Fruit fly (Drosophila melanogaster) whole organism, embryonic: Measurements from ENCODE around the gene Phb1.

Source experiments
- Ada2b ChIP-seq: fragments of 200-800 bp; sonication (Bioruptor generic); IDR thresholded peaks from 2 replicates; pipeline ENCODE4 v1.3.6; 2022; ENCODE audit warnings: missing biosample characterization, missing genetic modification characterization
- Blimp-1 ChIP-seq: fragments of 200-800 bp; sonication (Bioruptor generic); optimal IDR thresholded peaks from 3 replicates; lab custom pipeline; 2018; ENCODE audit warnings: missing biosample characterization, missing genetic modification characterization, mild to moderate bottlenecking, moderate library complexity, missing genetic modification reagents
- CG10274 ChIP-seq: fragments of 200-800 bp; sonication (Bioruptor generic); optimal IDR thresholded peaks from 3 replicates; lab custom pipeline; 2017; ENCODE audit warnings: missing biosample characterization, mild to moderate bottlenecking, missing genetic modification characterization
- CG11504 ChIP-seq: fragments of 200-800 bp; sonication (Bioruptor generic); optimal IDR thresholded peaks from 3 replicates; lab custom pipeline; 2019; ENCODE audit warnings: missing biosample characterization, mild to moderate bottlenecking, missing genetic modification characterization, moderate library complexity
- CG8089 ChIP-seq: fragments of 200-800 bp; sonication (Bioruptor generic); optimal IDR thresholded peaks from 3 replicates; lab custom pipeline; 2016; ENCODE audit warnings: missing biosample characterization, missing genetic modification characterization
- CG9609 ChIP-seq: fragments of 200-800 bp; sonication (Bioruptor generic); optimal IDR thresholded peaks from 3 replicates; lab custom pipeline; 2016; ENCODE audit warnings: missing biosample characterization, missing genetic modification characterization
- CG9817 ChIP-seq: fragments of 200-800 bp; sonication (Bioruptor generic); optimal IDR thresholded peaks from 2 replicates; lab custom pipeline; 2018; ENCODE audit warnings: missing biosample characterization, mild to moderate bottlenecking, missing genetic modification characterization, moderate library complexity
- CG9876 ChIP-seq: fragments of 200-800 bp; sonication (Bioruptor generic); optimal IDR thresholded peaks from 2 replicates; lab custom pipeline; 2016; ENCODE audit warnings: missing biosample characterization, missing genetic modification characterization
- Dref ChIP-seq: fragments of 200-800 bp; sonication (Bioruptor generic); IDR thresholded peaks from 2 replicates; pipeline ENCODE4 v1.3.6; 2022; ENCODE audit warnings: missing biosample characterization, missing genetic modification characterization
- Ets65A ChIP-seq: fragments of 200-800 bp; sonication (Bioruptor generic); peaks from one replicate; lab custom pipeline; 2016; ENCODE audit warnings: missing biosample characterization, missing genetic modification characterization
- Gug ChIP-seq: fragments of 200-800 bp; sonication (Bioruptor generic); IDR thresholded peaks from 4 replicates; pipeline ENCODE4 v1.3.6; 2022; ENCODE audit warnings: missing biosample characterization, missing genetic modification characterization
- Kr ChIP-seq: fragments of 200-800 bp; sonication (Bioruptor generic); optimal IDR thresholded peaks from 2 replicates; lab custom pipeline; 2017; ENCODE audit warnings: missing biosample characterization, mild to moderate bottlenecking, missing genetic modification characterization
- NC2α ChIP-seq: fragments of 200-800 bp; sonication (Bioruptor generic); optimal IDR thresholded peaks from 2 replicates; lab custom pipeline; 2016; ENCODE audit warnings: missing biosample characterization, missing genetic modification characterization
- Ptx1 ChIP-seq: fragments of 200-800 bp; sonication (Bioruptor generic); IDR thresholded peaks from 2 replicates; pipeline ENCODE4 v1.3.6; 2022; ENCODE audit warnings: missing biosample characterization, missing genetic modification characterization
- Sox100B ChIP-seq: fragments of 200-800 bp; sonication (Bioruptor generic); optimal IDR thresholded peaks from 3 replicates; lab custom pipeline; 2018; ENCODE audit warnings: missing biosample characterization, mild to moderate bottlenecking, missing genetic modification characterization
- Sox102F ChIP-seq: fragments of 200-800 bp; sonication (Bioruptor generic); optimal IDR thresholded peaks from 2 replicates; lab custom pipeline; 2018; ENCODE audit warnings: missing biosample characterization, mild to moderate bottlenecking, missing genetic modification characterization, moderate library complexity
- Xrp1 ChIP-seq: fragments of 200-800 bp; sonication (Bioruptor generic); IDR thresholded peaks from 2 replicates; pipeline ENCODE4 v1.3.6; 2022; ENCODE audit warnings: missing biosample characterization, missing genetic modification characterization
- gsb-n ChIP-seq: fragments of 200-800 bp; sonication (Bioruptor generic); optimal IDR thresholded peaks from 3 replicates; lab custom pipeline; 2018; ENCODE audit warnings: missing biosample characterization, mild to moderate bottlenecking, missing genetic modification characterization
- nmo ChIP-seq: fragments of 200-800 bp; sonication (Bioruptor generic); optimal IDR thresholded peaks from 2 replicates; lab custom pipeline; 2018; ENCODE audit warnings: missing biosample characterization, mild to moderate bottlenecking, missing genetic modification characterization, moderate library complexity
- phol ChIP-seq: fragments of 200-800 bp; sonication (Bioruptor generic); optimal IDR thresholded peaks from 3 replicates; lab custom pipeline; 2018; ENCODE audit warnings: missing biosample characterization, mild to moderate bottlenecking, missing genetic modification characterization, moderate library complexity
- run ChIP-seq: fragments of 200-800 bp; sonication (Bioruptor generic); optimal IDR thresholded peaks from 3 replicates; lab custom pipeline; 2018; ENCODE audit warnings: missing biosample characterization, mild to moderate bottlenecking, missing genetic modification characterization
- sens ChIP-seq: fragments of 200-800 bp; sonication (Bioruptor generic); peaks from one replicate; lab custom pipeline; 2016; ENCODE audit warnings: missing biosample characterization, missing genetic modification characterization
- seq ChIP-seq: fragments of 200-800 bp; sonication (Bioruptor generic); IDR thresholded peaks from 2 replicates; pipeline ENCODE4 v1.3.6; 2022; ENCODE audit warnings: missing biosample characterization, missing genetic modification characterization
- sna ChIP-seq: fragments of 200-800 bp; sonication (Bioruptor generic); IDR thresholded peaks from 2 replicates; pipeline ENCODE4 v1.3.6; 2022; ENCODE audit warnings: missing biosample characterization, missing genetic modification characterization; ENCODE audit not compliant: partially characterized antibody
- sr ChIP-seq: fragments of 200-800 bp; sonication (Bioruptor generic); IDR thresholded peaks from 3 replicates; pipeline ENCODE4 v1.3.6; 2022; ENCODE audit warnings: missing biosample characterization, missing genetic modification characterization
- toy ChIP-seq: fragments of 200-800 bp; sonication (Bioruptor generic); IDR thresholded peaks from 2 replicates; pipeline ENCODE4 v1.3.6; 2022; ENCODE audit warnings: missing biosample characterization, missing genetic modification characterization

Phb1 gene

dm6 chr2L:19079742-19080141, 43.9 kb downstream of the Phb1 start (continued):
- TF ChIP-seq toy: no peak
- TF ChIP-seq gsb-n (tag; lab: Kevin White, UChicago): no peak
- TF ChIP-seq, all 482 proteins: peak for 24

dm6 chr2L:19078928-19079327, 44.7 kb downstream of the Phb1 start, which contains the start of gene CG10700:
Gene CG10700, minus strand, starts transcription at chr2L:19079028.
- no peak for TF ChIP-seq NC2α
- no peak for TF ChIP-seq sr (GFP tag; lab: Robert Waterston, UW)
- TF ChIP-seq Gug (GFP tag; lab: Robert Waterston, UW): no peak

- peak; percentile 80 for TF ChIP-seq sens (GFP tag; lab: Kevin White, UChicago)
- TF ChIP-seq Sox102F: peak; percentile 9
- TF ChIP-seq sna (GFP tag; lab: Robert Waterston, UW): no peak
- peak; percentile 9 for TF ChIP-seq nmo
- peak; percentile 23 for TF ChIP-seq CG11504 (tag; lab: Kevin White, UChicago)
- peak; percentile 88 for TF ChIP-seq CG10274 (GFP tag; lab: Kevin White, UChicago)
- TF ChIP-seq CG8089 (GFP tag; lab: Kevin White, UChicago): no peak
- TF ChIP-seq phol (tag; lab: Kevin White, UChicago): peak; percentile 9
- no peak for TF ChIP-seq Ptx1 (GFP tag; lab: Robert Waterston, UW)
- TF ChIP-seq Blimp-1: peak; percentile 60
Measured at dm6 chr2L:19074099-19074828, 49.4 kb downstream of the Phb1 start, which contains the start of gene CG17572. Gene CG17572, minus strand, starts transcription at chr2L:19074149.

- TF ChIP-seq CG9609 (no peak), Sox100B (GFP tag; lab: Kevin White, UChicago) (no peak), Xrp1 (no peak), Kr (no peak), CG9876 (GFP tag; lab: Kevin White, UChicago) (no peak), seq (GFP tag; lab: Robert Waterston, UW) (no peak), Ets65A (GFP tag; lab: Kevin White, UChicago) (no peak), run (tag; lab: Kevin White, UChicago) (no peak), CG9817 (tag; lab: Kevin White, UChicago) (no peak), Ada2b (no peak), Dref (no peak), Gug (GFP tag; lab: Robert Waterston, UW) (no peak)
Measured at dm6 chr2L:19071713-19072112, 52.0 kb downstream of the Phb1 start.
